Fruit fly (Drosophila melanogaster) whole organism: ENCODE data around the gene Mks1.

ENCODE experiments used
- CG8478 ChIP-seq: fragments of >200 bp; optimal IDR thresholded peaks from 2 replicates; lab custom pipeline; 2018; ENCODE audit warnings: inconsistent platforms
- Dll ChIP-seq: fragments of >200 bp; optimal IDR thresholded peaks from 2 replicates; lab custom pipeline; 2017
- pan ChIP-seq: fragments of >200 bp; optimal IDR thresholded peaks from 2 replicates; lab custom pipeline; 2017
- psq ChIP-seq: fragments of >200 bp; optimal IDR thresholded peaks from 2 replicates; lab custom pipeline; 2017
- usp ChIP-seq: fragments of >200 bp; optimal IDR thresholded peaks from 2 replicates; lab custom pipeline; 2017; ENCODE audit warnings: missing biosample characterization, missing genetic modification characterization, mixed read lengths

dm6 chrX:12480282-12480681, 16.1 kb downstream of the Mks1 start:
- TF ChIP-seq Dll (lab: Kevin White, UChicago), result no peak
- no peak for TF ChIP-seq psq (lab: Kevin White, UChicago)
- no peak for TF ChIP-seq pan
- no peak for TF ChIP-seq CG8478 (lab: Kevin White, UChicago)
- TF ChIP-seq usp (GFP tag; lab: Kevin White, UChicago), result no peak
